Worm (Caenorhabditis elegans): ENCODE measurements around the gene F56H9.2.
A peak's percentile ranks its signal among the peaks of the same experiment; 100 is the strongest.

F56H9.2 gene

ce11 chrV:12596196-12596595 lies 41.3 kb upstream of the F56H9.2 start, which contains the start of gene mma-1:
mma-1 (minus strand) TSS chrV:12596296.
- TF ChIP-seq mbf-1 (tag; optimal IDR thresholded peaks at IDR 0.05) (no peak), lin-13 (GFP tag; optimal IDR thresholded peaks at IDR 0.05) (no peak), ama-1 (optimal IDR thresholded peaks at IDR 0.05) (no peak), elt-1 (tag; optimal IDR thresholded peaks at IDR 0.05) (no peak)

- TF ChIP-seq ztf-11 (tag; optimal IDR thresholded peaks at IDR 0.05) (no peak), lsy-2 (tag; optimal IDR thresholded peaks at IDR 0.05) (peak in 1 of 2 experiments; percentile 41), mdl-1 (tag; optimal IDR thresholded peaks at IDR 0.05) (no peak), nhr-129 (tag; optimal IDR thresholded peaks at IDR 0.05) (peak; percentile 70), nhr-237 (tag; optimal IDR thresholded peaks at IDR 0.05) (no peak), ZK546.5 (tag; optimal IDR thresholded peaks at IDR 0.05) (no peak), egl-27 (tag; optimal IDR thresholded peaks at IDR 0.05) (peak; percentile 29), nhr-21 (tag; optimal IDR thresholded peaks at IDR 0.05) (peak; percentile 48), unc-39 (tag; optimal IDR thresholded peaks at IDR 0.05) (no peak), zag-1 (tag; optimal IDR thresholded peaks at IDR 0.05) (no peak), nhr-23 (tag; optimal IDR thresholded peaks at IDR 0.05) (no peak), sma-3 (GFP tag; optimal IDR thresholded peaks at IDR 0.05) (peak; percentile 55), peb-1 (tag; optimal IDR thresholded peaks at IDR 0.05) (no peak), ceh-82 (tag; optimal IDR thresholded peaks at IDR 0.05) (no peak), nhr-12 (tag; optimal IDR thresholded peaks at IDR 0.05) (no peak), nhr-10 (tag; optimal IDR thresholded peaks at IDR 0.05) (no peak), ama-1 (optimal IDR thresholded peaks at IDR 0.05) (no peak), fos-1 (tag; optimal IDR thresholded peaks at IDR 0.05) (peak; percentile 16), sem-4 (tag; optimal IDR thresholded peaks at IDR 0.05) (no peak), dmd-4 (tag; optimal IDR thresholded peaks at IDR 0.05) (no peak), unc-62 (GFP tag; optimal IDR thresholded peaks at IDR 0.05) (no peak), gmeb-1 (tag; optimal IDR thresholded peaks at IDR 0.05) (peak; percentile 51), ceh-16 (tag; optimal IDR thresholded peaks at IDR 0.05) (no peak), Y55F3AM.14 (GFP tag; optimal IDR thresholded peaks at IDR 0.05) (no peak), nhr-11 (tag; optimal IDR thresholded peaks at IDR 0.05) (no peak), nhr-25 (tag; optimal IDR thresholded peaks at IDR 0.05) (no peak), lin-39 (tag; optimal IDR thresholded peaks at IDR 0.05) (no peak), mab-5 (tag; optimal IDR thresholded peaks at IDR 0.05) (no peak), crh-2 (tag; optimal IDR thresholded peaks at IDR 0.05) (peak; percentile 26), ztf-4 (tag; optimal IDR thresholded peaks at IDR 0.05) (no peak), skn-1 (tag; optimal IDR thresholded peaks at IDR 0.05) (no peak), mbf-1 (tag; optimal IDR thresholded peaks at IDR 0.05) (no peak), blmp-1 (tag; optimal IDR thresholded peaks at IDR 0.05; ENCODE audit: insufficient read depth) (no peak), alr-1 (tag; optimal IDR thresholded peaks at IDR 0.05) (no peak), lin-11 (tag; optimal IDR thresholded peaks at IDR 0.05) (peak; percentile 18), snpc-4 (tag; optimal IDR thresholded peaks at IDR 0.05) (no peak), C34F6.9 (tag; optimal IDR thresholded peaks at IDR 0.05) (peak; percentile 37), F13H6.1 (tag; optimal IDR thresholded peaks at IDR 0.05) (peak; percentile 44), nhr-77 (tag; optimal IDR thresholded peaks at IDR 0.05) (no peak), sma-9 (GFP tag; optimal IDR thresholded peaks at IDR 0.05) (peak; percentile 58), sma-9 (tag; optimal IDR thresholded peaks at IDR 0.05) (no peak), nhr-6 (tag; optimal IDR thresholded peaks at IDR 0.05) (no peak), R02D3.7 (tag; optimal IDR thresholded peaks at IDR 0.05) (no peak), unc-55 (GFP tag; optimal IDR thresholded peaks at IDR 0.05) (no peak), lin-13 (GFP tag; optimal IDR thresholded peaks at IDR 0.05) (peak; percentile 55), aly-2 (tag; optimal IDR thresholded peaks at IDR 0.05) (no peak), ztf-1 (GFP tag; conservative IDR thresholded peaks at IDR 0.05) (no peak), elt-3 (tag; optimal IDR thresholded peaks at IDR 0.05) (no peak), elt-1 (tag; optimal IDR thresholded peaks at IDR 0.05) (no peak)
These were observed 40.7 kb upstream of the F56H9.2 start for ce11 chrV:12596795-12597194.
